Worm (Caenorhabditis elegans) whole organism, mixed stage, embryonic: ENCODE results near the gene F26C11.4.

Experiments used
- cnd-1 ChIP-seq: fragments of 200-800 bp; sonication (Bioruptor generic); optimal IDR thresholded peaks from 2 replicates; lab custom pipeline; 2018; ENCODE audit warnings: mild to moderate bottlenecking, missing genetic modification characterization, missing compliant biosample characterization
- elt-1 ChIP-seq: sonication (generic microtip); optimal IDR thresholded peaks from 2 replicates; lab custom pipeline; 2017; ENCODE audit warnings: missing genetic modification characterization, mild to moderate bottlenecking, missing compliant biosample characterization, antibody characterized with exemption, moderate library complexity, borderline replicate concordance; ENCODE audit not compliant: insufficient read depth
- hlh-1 ChIP-seq: fragments of 150-350 bp; optimal IDR thresholded peaks from 2 replicates; lab custom pipeline; 2014; ENCODE audit warnings: missing biosample characterization, missing genetic modification reagents, missing genetic modification characterization
- lin-13 ChIP-seq: fragments of 150-350 bp; optimal IDR thresholded peaks from 2 replicates; lab custom pipeline; 2014; ENCODE audit warnings: missing biosample characterization, missing genetic modification characterization
- lsy-2 ChIP-seq: fragments of 150-350 bp; optimal IDR thresholded peaks from 2 replicates; lab custom pipeline; 2014; ENCODE audit warnings: missing biosample characterization, missing genetic modification characterization
- mep-1 ChIP-seq: fragments of 150-350 bp; optimal IDR thresholded peaks from 2 replicates; lab custom pipeline; 2017; ENCODE audit warnings: missing biosample characterization, missing genetic modification reagents, missing genetic modification characterization, inconsistent platforms
- nhr-12 ChIP-seq: fragments of 150-350 bp; optimal IDR thresholded peaks from 2 replicates; lab custom pipeline; 2014; ENCODE audit warnings: missing biosample characterization, missing genetic modification characterization
- nhr-237 ChIP-seq: fragments of 150-350 bp; optimal IDR thresholded peaks from 2 replicates; lab custom pipeline; 2014; ENCODE audit warnings: missing biosample characterization, missing genetic modification characterization
- nhr-28 ChIP-seq: fragments of 150-350 bp; optimal IDR thresholded peaks from 2 replicates; lab custom pipeline; 2014; ENCODE audit warnings: missing biosample characterization, missing genetic modification characterization
- nhr-76 ChIP-seq: sonication (generic microtip); optimal IDR thresholded peaks from 2 replicates; lab custom pipeline; 2017; ENCODE audit warnings: missing biosample characterization, missing genetic modification characterization
- snpc-4 ChIP-seq: fragments of 150-350 bp; optimal IDR thresholded peaks from 2 replicates; lab custom pipeline; 2014; ENCODE audit warnings: missing biosample characterization, missing genetic modification characterization
- sptf-1 ChIP-seq: sonication (generic microtip); optimal IDR thresholded peaks from 2 replicates; lab custom pipeline; 2017; ENCODE audit warnings: mild to moderate bottlenecking, missing genetic modification characterization, moderate library complexity, missing compliant biosample characterization
- unc-62 ChIP-seq: fragments of 150-350 bp; optimal IDR thresholded peaks from 2 replicates; lab custom pipeline; 2014; ENCODE audit warnings: missing biosample characterization, missing genetic modification reagents, missing genetic modification characterization
- ztf-11 ChIP-seq: fragments of 150-350 bp; optimal IDR thresholded peaks from 2 replicates; lab custom pipeline; 2014; ENCODE audit warnings: missing biosample characterization, missing genetic modification characterization

DNA sequence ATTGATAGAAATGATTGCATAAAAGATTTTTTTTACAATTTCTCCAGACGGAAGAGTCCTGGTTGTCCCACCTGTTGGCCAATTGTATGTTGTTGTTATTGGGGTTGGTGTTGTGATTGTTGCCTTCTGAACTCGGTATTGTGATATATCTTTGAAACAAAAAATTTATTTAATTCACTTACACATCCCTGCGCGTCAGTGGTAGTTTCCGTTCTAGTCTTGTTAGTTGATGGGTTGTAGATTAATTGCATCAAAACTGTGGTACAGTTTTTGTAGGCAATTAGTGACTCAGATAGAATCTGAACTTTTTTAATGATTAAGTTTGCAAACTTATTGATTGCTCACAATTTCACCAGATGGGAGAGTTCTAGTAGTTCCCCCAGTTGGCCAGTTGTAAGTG, 11.6 kb downstream of the F26C11.4 start:
- TF ChIP-seq nhr-76 (tag; lab: Kevin White, UChicago) = no peak
- TF ChIP-seq unc-62 (GFP tag; lab: Kevin White, UChicago) = no peak
- no peak for TF ChIP-seq elt-1 (tag; lab: Kevin White, UChicago)
- TF ChIP-seq nhr-28 = no peak
- TF ChIP-seq ztf-11 (tag; lab: Kevin White, UChicago) = no peak
- TF ChIP-seq mep-1 (tag; lab: Kevin White, UChicago) = no peak
- TF ChIP-seq nhr-237 (tag; lab: Kevin White, UChicago) = no peak
- no peak for TF ChIP-seq cnd-1 (tag; lab: Kevin White, UChicago)
- TF ChIP-seq hlh-1 = no peak
- TF ChIP-seq lin-13 (tag; lab: Kevin White, UChicago) = no peak
- no peak for TF ChIP-seq nhr-12 (tag; lab: Kevin White, UChicago)
- no peak for TF ChIP-seq sptf-1 (tag; lab: Kevin White, UChicago)
- no peak for TF ChIP-seq lsy-2 (tag; lab: Kevin White, UChicago)
- no peak for TF ChIP-seq snpc-4 (tag; lab: Kevin White, UChicago)
